Worm (Caenorhabditis elegans) whole organism, mixed stage, embryonic: ENCODE results near the gene gut-2.

Source experiments
- bed-3 ChIP-seq: fragments of 200-800 bp; sonication (Bioruptor generic); optimal IDR thresholded peaks from 3 replicates; lab custom pipeline; 2018; ENCODE audit warnings: mild to moderate bottlenecking, missing genetic modification characterization, moderate library complexity, missing compliant biosample characterization
- blmp-1 ChIP-seq: fragments of 150-350 bp; optimal IDR thresholded peaks from 2 replicates; lab custom pipeline; 2014; ENCODE audit warnings: missing biosample characterization, missing genetic modification characterization
- ceh-39 ChIP-seq: fragments of 150-350 bp; optimal IDR thresholded peaks from 2 replicates; lab custom pipeline; 2014; ENCODE audit warnings: missing biosample characterization, missing genetic modification characterization
- ceh-43 ChIP-seq: fragments of 200-800 bp; sonication (Bioruptor generic); optimal IDR thresholded peaks from 2 replicates; lab custom pipeline; 2018; ENCODE audit warnings: mild to moderate bottlenecking, missing genetic modification characterization, moderate library complexity, missing compliant biosample characterization
- ceh-83 ChIP-seq: fragments of 200-800 bp; sonication (Bioruptor generic); optimal IDR thresholded peaks from 2 replicates; lab custom pipeline; 2018; ENCODE audit warnings: mild to moderate bottlenecking, missing genetic modification characterization, missing compliant biosample characterization
- ces-1 ChIP-seq: fragments of 150-350 bp; optimal IDR thresholded peaks from 2 replicates; lab custom pipeline; 2014; ENCODE audit warnings: missing biosample characterization, missing genetic modification reagents, missing genetic modification characterization
- cnd-1 ChIP-seq: fragments of 200-800 bp; sonication (Bioruptor generic); optimal IDR thresholded peaks from 2 replicates; lab custom pipeline; 2018; ENCODE audit warnings: mild to moderate bottlenecking, missing genetic modification characterization, missing compliant biosample characterization
- drap-1 ChIP-seq: fragments of 200-800 bp; sonication (Bioruptor generic); optimal IDR thresholded peaks from 3 replicates; lab custom pipeline; 2018; ENCODE audit warnings: mild to moderate bottlenecking, missing genetic modification characterization, missing compliant biosample characterization
- elt-1 ChIP-seq: sonication (generic microtip); optimal IDR thresholded peaks from 2 replicates; lab custom pipeline; 2017; ENCODE audit warnings: missing genetic modification characterization, mild to moderate bottlenecking, missing compliant biosample characterization, antibody characterized with exemption, moderate library complexity, borderline replicate concordance; ENCODE audit not compliant: insufficient read depth
- ham-2 ChIP-seq: fragments of 200-800 bp; sonication (Bioruptor generic); optimal IDR thresholded peaks from 2 replicates; lab custom pipeline; 2018; ENCODE audit warnings: mild to moderate bottlenecking, missing genetic modification characterization, missing compliant biosample characterization
- hlh-1 ChIP-seq: fragments of 150-350 bp; optimal IDR thresholded peaks from 2 replicates; lab custom pipeline; 2014; ENCODE audit warnings: missing biosample characterization, missing genetic modification reagents, missing genetic modification characterization
- lin-13 ChIP-seq: fragments of 150-350 bp; optimal IDR thresholded peaks from 2 replicates; lab custom pipeline; 2014; ENCODE audit warnings: missing biosample characterization, missing genetic modification characterization
- lin-32 ChIP-seq: fragments of 200-800 bp; sonication (Bioruptor generic); optimal IDR thresholded peaks from 2 replicates; lab custom pipeline; 2018; ENCODE audit warnings: mild to moderate bottlenecking, missing genetic modification characterization, missing compliant biosample characterization
- lsy-2 ChIP-seq: fragments of 150-350 bp; optimal IDR thresholded peaks from 2 replicates; lab custom pipeline; 2014; ENCODE audit warnings: missing biosample characterization, missing genetic modification characterization
- mab-5 ChIP-seq: fragments of 150-350 bp; optimal IDR thresholded peaks from 2 replicates; lab custom pipeline; 2014; ENCODE audit warnings: missing biosample characterization, missing genetic modification characterization
- mep-1 ChIP-seq: fragments of 150-350 bp; optimal IDR thresholded peaks from 2 replicates; lab custom pipeline; 2017; ENCODE audit warnings: missing biosample characterization, missing genetic modification reagents, missing genetic modification characterization, inconsistent platforms
- mls-2 ChIP-seq: sonication (generic microtip); optimal IDR thresholded peaks from 2 replicates; lab custom pipeline; 2016; ENCODE audit warnings: mild to moderate bottlenecking, missing genetic modification characterization, moderate library complexity, missing compliant biosample characterization
- nhr-12 ChIP-seq: fragments of 150-350 bp; optimal IDR thresholded peaks from 2 replicates; lab custom pipeline; 2014; ENCODE audit warnings: missing biosample characterization, missing genetic modification characterization
- nhr-2 ChIP-seq: fragments of 150-350 bp; optimal IDR thresholded peaks from 2 replicates; lab custom pipeline; 2014; ENCODE audit warnings: missing biosample characterization, missing genetic modification characterization
- nhr-237 ChIP-seq: fragments of 150-350 bp; optimal IDR thresholded peaks from 2 replicates; lab custom pipeline; 2014; ENCODE audit warnings: missing biosample characterization, missing genetic modification characterization
- nhr-28 ChIP-seq: fragments of 150-350 bp; optimal IDR thresholded peaks from 2 replicates; lab custom pipeline; 2014; ENCODE audit warnings: missing biosample characterization, missing genetic modification characterization
- pha-4 ChIP-seq: fragments of 150-350 bp; optimal IDR thresholded peaks from 2 replicates; lab custom pipeline; 2018; ENCODE audit warnings: missing biosample characterization, missing genetic modification reagents, missing genetic modification characterization
- sem-2 ChIP-seq: fragments of 200-800 bp; sonication (Bioruptor generic); optimal IDR thresholded peaks from 2 replicates; lab custom pipeline; 2018; ENCODE audit warnings: mild to moderate bottlenecking, missing genetic modification characterization, missing compliant biosample characterization
- snpc-4 ChIP-seq: fragments of 150-350 bp; optimal IDR thresholded peaks from 2 replicates; lab custom pipeline; 2014; ENCODE audit warnings: missing biosample characterization, missing genetic modification characterization
- sptf-1 ChIP-seq: sonication (generic microtip); optimal IDR thresholded peaks from 2 replicates; lab custom pipeline; 2017; ENCODE audit warnings: mild to moderate bottlenecking, missing genetic modification characterization, moderate library complexity, missing compliant biosample characterization
- unc-39 ChIP-seq: fragments of 150-350 bp; optimal IDR thresholded peaks from 2 replicates; lab custom pipeline; 2014; ENCODE audit warnings: missing biosample characterization, missing genetic modification characterization
- unc-62 ChIP-seq: fragments of 150-350 bp; optimal IDR thresholded peaks from 2 replicates; lab custom pipeline; 2014; ENCODE audit warnings: missing biosample characterization, missing genetic modification reagents, missing genetic modification characterization
- zip-8 ChIP-seq: fragments of 150-350 bp; optimal IDR thresholded peaks from 2 replicates; lab custom pipeline; 2014; ENCODE audit warnings: missing biosample characterization, missing genetic modification characterization
- ztf-11 ChIP-seq: fragments of 150-350 bp; optimal IDR thresholded peaks from 2 replicates; lab custom pipeline; 2014; ENCODE audit warnings: missing biosample characterization, missing genetic modification characterization

The gut-2 gene

ce11 chrV:13497322-13497847 lies at the start of gene gut-2, which contains the start of gene eea-1:
TSS of gene gut-2 (plus strand) at chrV:13497690.
TSS of gene eea-1 (minus strand) at chrV:13497372.
- TF ChIP-seq lsy-2 (tag; lab: Kevin White, UChicago) = peak; percentile 22
- no peak for TF ChIP-seq ceh-39 (tag; lab: Kevin White, UChicago)
- peak; percentile 90 for TF ChIP-seq ces-1 (GFP tag; lab: Kevin White, UChicago)
- TF ChIP-seq unc-39 (tag; lab: Kevin White, UChicago) = no peak
- TF ChIP-seq pha-4 = peak; percentile 60
- TF ChIP-seq ceh-83 (GFP tag; lab: Kevin White, UChicago) = no peak
- TF ChIP-seq nhr-12 (tag; lab: Kevin White, UChicago) = no peak
- TF ChIP-seq ztf-11 = no peak
- no peak for TF ChIP-seq blmp-1 (tag; lab: Kevin White, UChicago)
- TF ChIP-seq ham-2 (GFP tag; lab: Kevin White, UChicago) = no peak
- peak; percentile 25 for TF ChIP-seq nhr-237
- no peak for TF ChIP-seq lin-32
- no peak for TF ChIP-seq bed-3 (GFP tag; lab: Kevin White, UChicago)
- peak; percentile 73 for TF ChIP-seq mep-1
- no peak for TF ChIP-seq mls-2 (tag; lab: Kevin White, UChicago)
- no peak for TF ChIP-seq elt-1 (tag; lab: Kevin White, UChicago)
- no peak for TF ChIP-seq cnd-1 (tag; lab: Kevin White, UChicago)
- TF ChIP-seq nhr-28 (tag; lab: Kevin White, UChicago) = no peak
- no peak for TF ChIP-seq zip-8 (tag; lab: Kevin White, UChicago)

ce11 chrV:13453334-13453733 lies 44.2 kb upstream of the gut-2 start, which contains the start of gene lurp-2:
TSS of gene lurp-2 (plus strand) at chrV:13453634.
- TF ChIP-seq drap-1 (GFP tag; lab: Kevin White, UChicago) (no peak), mep-1 (no peak), lin-13 (tag; lab: Kevin White, UChicago) (no peak), hlh-1 (tag; lab: Kevin White, UChicago) (no peak), zip-8 (tag; lab: Kevin White, UChicago) (no peak), mls-2 (tag; lab: Kevin White, UChicago) (no peak), nhr-28 (tag; lab: Kevin White, UChicago) (no peak), ham-2 (GFP tag; lab: Kevin White, UChicago) (no peak), mab-5 (tag; lab: Kevin White, UChicago) (no peak), pha-4 (no peak), nhr-237 (no peak), sptf-1 (tag; lab: Kevin White, UChicago) (no peak), ztf-11 (no peak), blmp-1 (tag; lab: Kevin White, UChicago) (no peak)

- TF ChIP-seq lsy-2 (tag; lab: Kevin White, UChicago) (no peak), sem-2 (GFP tag; lab: Kevin White, UChicago) (no peak), zip-8 (tag; lab: Kevin White, UChicago) (no peak), ceh-43 (GFP tag; lab: Kevin White, UChicago) (no peak), ceh-83 (GFP tag; lab: Kevin White, UChicago) (no peak), ztf-11 (no peak), hlh-1 (tag; lab: Kevin White, UChicago) (no peak), nhr-2 (tag; lab: Kevin White, UChicago) (no peak), unc-62 (GFP tag; lab: Kevin White, UChicago) (no peak), lin-13 (tag; lab: Kevin White, UChicago) (no peak), ceh-39 (tag; lab: Kevin White, UChicago) (no peak), pha-4 (no peak)
These were observed 42.0 kb upstream of the gut-2 start, which contains the start of gene lurp-3 for ce11 chrV:13455448-13455847. TSS of gene lurp-3 (plus strand) at chrV:13455748.

DNA sequence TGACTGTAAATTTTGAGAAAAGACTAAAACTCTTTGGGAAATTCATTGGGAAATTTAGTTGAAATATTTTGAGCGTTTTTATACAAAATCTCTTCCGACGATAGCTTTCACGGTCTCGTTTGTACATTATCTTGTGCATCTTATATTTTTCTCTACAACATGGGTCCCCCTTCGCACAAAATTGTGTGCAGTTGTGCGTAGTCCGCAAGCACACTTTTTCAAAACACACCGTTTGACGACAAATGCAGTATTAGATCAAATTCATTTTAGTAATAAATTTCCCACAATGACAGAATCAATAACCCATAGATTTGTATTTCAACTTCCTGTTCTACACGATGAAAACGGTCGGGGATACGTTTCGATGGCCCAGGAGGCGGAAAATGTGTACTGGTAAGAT lies 39.6 kb upstream of the gut-2 start, which contains the start of gene F25H9.2:
TSS of gene F25H9.2 (plus strand) at position 226 of the 400 bp plus-strand sequence.
- peak; percentile 29 for TF ChIP-seq ces-1 (GFP tag; lab: Kevin White, UChicago)
- peak; percentile 11 for TF ChIP-seq pha-4
- TF ChIP-seq unc-62 (GFP tag; lab: Kevin White, UChicago) = no peak
- no peak for TF ChIP-seq lsy-2 (tag; lab: Kevin White, UChicago)
- TF ChIP-seq mep-1 = peak; percentile 48
- TF ChIP-seq snpc-4 = no peak

DNA sequence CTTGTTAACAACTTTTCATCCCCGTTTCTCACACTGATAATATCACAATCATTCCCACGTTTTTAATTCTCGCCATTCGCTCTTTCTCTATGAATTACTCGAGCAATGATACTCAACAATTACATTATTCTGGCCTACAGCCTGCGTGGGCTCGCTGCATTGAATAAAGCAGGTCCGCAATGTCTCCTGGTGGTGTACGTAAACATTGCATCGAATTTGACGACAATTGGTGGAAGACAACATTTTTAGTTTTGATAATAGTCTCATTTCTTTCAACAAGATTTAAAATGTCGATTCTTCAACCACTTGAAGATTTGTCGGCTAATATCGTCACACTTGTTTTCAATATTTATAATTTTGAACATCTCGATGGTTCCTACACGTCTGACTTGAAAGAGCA lies 38.2 kb upstream of the gut-2 start, which contains the start of gene bath-39:
TSS of gene bath-39 (plus strand) at position 137 of the 400 bp plus-strand sequence.
- TF ChIP-seq ces-1 (GFP tag; lab: Kevin White, UChicago) (peak; percentile 84), zip-8 (tag; lab: Kevin White, UChicago) (no peak), mep-1 (peak; percentile 45), lin-32 (no peak), lsy-2 (tag; lab: Kevin White, UChicago) (peak; percentile 22)
